Worm (Caenorhabditis elegans): ENCODE results near the gene fbxb-51.

Gene fbxb-51

DNA sequence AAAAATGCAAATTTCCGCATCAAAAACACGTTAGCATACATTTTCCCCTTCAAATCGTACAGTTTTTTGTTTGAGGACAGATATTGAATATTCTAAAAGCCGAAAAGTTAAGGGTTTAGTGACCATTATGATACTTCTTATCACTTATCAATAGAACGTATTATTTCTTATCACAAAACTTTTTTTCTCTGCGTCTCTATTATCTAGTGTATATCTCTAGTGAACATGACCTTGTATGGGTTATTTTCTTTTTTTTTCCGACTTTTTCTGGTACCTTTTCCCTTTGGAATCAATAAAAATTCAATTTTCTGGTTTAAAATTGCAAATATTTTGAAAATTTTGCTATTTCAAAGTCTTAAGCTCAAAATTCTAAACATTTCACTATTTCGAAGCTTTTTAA lies 46.8 kb upstream of the fbxb-51 start:
- TF ChIP-seq elt-3 (tag; optimal IDR thresholded peaks at IDR 0.05) = peak in 5 of 6 experiments; percentile 10 to 87 (median 33)
- TF ChIP-seq pag-3 (tag; optimal IDR thresholded peaks at IDR 0.05; ENCODE audit: borderline replicate concordance, insufficient read depth) = no peak
- TF ChIP-seq lin-35 (GFP tag; optimal IDR thresholded peaks at IDR 0.05) = peak in 1 of 2 experiments; percentile 2
- TF ChIP-seq tlp-1 (tag; optimal IDR thresholded peaks at IDR 0.05) = peak; percentile 13
- no peak for TF ChIP-seq unc-98 (GFP tag; IDR thresholded peaks at IDR 0.05)
- TF ChIP-seq nhr-11 (tag; optimal IDR thresholded peaks at IDR 0.05) = no peak
- TF ChIP-seq elt-2 (tag; optimal IDR thresholded peaks at IDR 0.05) = peak; percentile 76
- TF ChIP-seq egl-27 (tag; optimal IDR thresholded peaks at IDR 0.05) = no peak
- TF ChIP-seq hlh-17 (GFP tag; optimal IDR thresholded peaks at IDR 0.05; ENCODE audit: borderline replicate concordance) = no peak
- TF ChIP-seq fkh-10 (GFP tag; optimal IDR thresholded peaks at IDR 0.05) = no peak
- TF ChIP-seq lin-14 (GFP tag; optimal IDR thresholded peaks at IDR 0.05) = peak; percentile 3

DNA sequence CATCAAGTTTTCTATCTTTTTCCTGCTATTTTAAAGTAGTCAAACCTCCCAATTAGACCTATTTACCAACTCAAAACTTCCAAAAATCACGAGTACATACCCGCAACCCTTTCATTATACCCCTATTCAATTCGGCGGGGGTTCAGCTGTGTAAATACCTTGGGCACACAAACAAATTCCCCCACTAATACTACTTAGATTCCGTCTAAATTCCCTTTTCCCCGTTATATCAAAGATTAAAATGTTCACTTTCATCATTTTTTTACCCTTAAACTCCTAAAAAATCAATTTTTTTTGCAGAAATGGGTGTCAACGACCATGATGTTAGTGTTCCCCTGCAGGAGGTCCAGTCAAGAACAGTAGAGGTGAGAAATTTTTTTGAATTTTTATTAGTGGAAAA lies 46.2 kb upstream of the fbxb-51 start, which contains the start of gene fdgt-1:
fdgt-1 (plus strand) TSS at position 301 of the 400 bp plus-strand sequence.
- TF ChIP-seq lin-14 (GFP tag; optimal IDR thresholded peaks at IDR 0.05) = peak; percentile 1
- no peak for TF ChIP-seq nhr-84 (tag; optimal IDR thresholded peaks at IDR 0.05)

DNA sequence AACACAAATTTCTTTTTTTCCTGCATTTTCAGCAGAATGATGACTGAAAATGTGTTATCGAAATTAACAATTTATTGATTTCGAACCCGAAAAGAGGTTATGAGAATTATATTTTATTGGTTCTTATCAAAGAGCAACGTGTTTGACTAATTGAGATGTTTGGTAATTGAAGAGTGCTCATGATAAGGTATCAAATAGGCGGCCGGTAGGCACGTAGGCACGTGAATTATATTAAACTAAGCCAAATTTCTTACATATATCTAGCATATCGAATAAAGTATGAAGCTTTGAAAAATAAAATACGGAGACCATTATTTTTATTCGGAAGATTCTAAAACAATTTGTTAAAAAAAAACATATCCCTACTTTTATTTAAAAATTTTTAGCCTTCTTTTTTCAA lies 33.2 kb upstream of the fbxb-51 start, which contains the start of gene math-45:
math-45 (minus strand) TSS at position 101 of the 400 bp plus-strand sequence.
- TF ChIP-seq elt-2 (tag; optimal IDR thresholded peaks at IDR 0.05) (peak; percentile 8), efl-1 (optimal IDR thresholded peaks at IDR 0.05) (no peak), efl-1 (GFP tag; optimal IDR thresholded peaks at IDR 0.05 in 1 of 2) (peak in 1 of 2 experiments; percentile 37), blmp-1 (tag; optimal IDR thresholded peaks at IDR 0.05) (no peak)

DNA sequence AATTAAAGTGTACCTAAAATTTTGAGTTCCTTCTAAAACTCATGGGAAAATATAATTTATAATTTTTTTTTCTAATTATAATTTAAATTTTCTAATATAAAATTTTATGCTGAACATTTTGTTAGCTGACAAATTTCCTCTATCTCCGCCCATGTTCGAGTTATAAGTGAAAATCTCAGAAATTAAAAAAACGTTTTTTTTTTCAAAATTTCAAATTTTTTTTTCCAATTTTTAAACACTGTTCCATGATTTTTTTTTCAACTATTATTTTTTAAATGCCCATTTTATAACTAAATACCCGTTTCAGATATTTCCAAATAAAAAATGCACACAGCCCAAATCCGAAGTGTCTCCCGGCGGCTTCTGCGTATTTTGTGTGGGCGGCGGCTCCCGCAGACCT lies 31.6 kb upstream of the fbxb-51 start, which contains the start of gene Y51H7BR.8:
Y51H7BR.8 (plus strand) TSS at position 301 of the 400 bp plus-strand sequence.
- no peak for TF ChIP-seq elt-3 (tag; optimal IDR thresholded peaks at IDR 0.05)
- TF ChIP-seq C34B4.2 (tag; optimal IDR thresholded peaks at IDR 0.05) = no peak
- no peak for TF ChIP-seq mdl-1 (tag; optimal IDR thresholded peaks at IDR 0.05)
- no peak for TF ChIP-seq mef-2 (tag; optimal IDR thresholded peaks at IDR 0.05)
- TF ChIP-seq ets-5 (GFP tag; IDR thresholded peaks at IDR 0.05) = no peak
- no peak for TF ChIP-seq egl-13 (tag; optimal IDR thresholded peaks at IDR 0.05)
- TF ChIP-seq egl-27 (tag; optimal IDR thresholded peaks at IDR 0.05) = no peak
- no peak for TF ChIP-seq sup-37 (GFP tag; optimal IDR thresholded peaks at IDR 0.05)
- no peak for TF ChIP-seq grh-1 (GFP tag; IDR thresholded peaks at IDR 0.05)
- TF ChIP-seq unc-30 (tag; optimal IDR thresholded peaks at IDR 0.05) = no peak
- no peak for TF ChIP-seq F16B12.6 (tag; optimal IDR thresholded peaks at IDR 0.05)
- TF ChIP-seq Y116A8C.19 (tag; optimal IDR thresholded peaks at IDR 0.05; ENCODE audit: borderline replicate concordance) = no peak
- TF ChIP-seq nhr-71 (tag; optimal IDR thresholded peaks at IDR 0.05) = no peak
- TF ChIP-seq efl-3 (GFP tag; optimal IDR thresholded peaks at IDR 0.05) = no peak
- TF ChIP-seq ceh-90 (tag; optimal IDR thresholded peaks at IDR 0.05) = no peak
- TF ChIP-seq nhr-47 (tag; optimal IDR thresholded peaks at IDR 0.05) = no peak

DNA sequence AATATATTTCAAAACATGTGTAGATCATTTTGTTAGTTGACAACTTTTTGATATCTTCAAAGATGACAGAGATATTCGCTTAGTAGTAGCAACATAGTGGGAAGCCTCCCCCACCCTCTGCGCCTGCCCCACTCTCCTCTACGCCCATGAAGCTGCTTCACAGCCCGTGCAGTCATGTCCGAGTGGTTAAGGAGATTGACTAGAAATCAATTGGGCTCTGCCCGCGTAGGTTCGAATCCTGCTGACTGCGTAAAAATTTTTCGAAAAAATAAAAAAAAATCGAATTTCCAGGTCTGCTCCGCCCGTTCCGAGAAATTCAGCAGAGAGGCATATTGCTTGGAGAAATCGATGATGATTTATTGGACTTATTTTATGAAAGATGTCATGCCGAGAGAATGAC lies 30.6 kb upstream of the fbxb-51 start:
- TF ChIP-seq swsn-7 (tag; optimal IDR thresholded peaks at IDR 0.05) = peak; percentile 7
- TF ChIP-seq ceh-82 (tag; optimal IDR thresholded peaks at IDR 0.05) = peak in 1 of 3 experiments; percentile 13
- peak; percentile 33 for TF ChIP-seq lin-13 (GFP tag; optimal IDR thresholded peaks at IDR 0.05)
- TF ChIP-seq lsy-2 (tag; optimal IDR thresholded peaks at IDR 0.05) = peak in 1 of 2 experiments; percentile 36
- TF ChIP-seq nhr-71 (tag; optimal IDR thresholded peaks at IDR 0.05) = peak; percentile 35
- peak in 1 of 3 experiments; percentile 20 for TF ChIP-seq dpl-1 (GFP tag; optimal IDR thresholded peaks at IDR 0.05)
- no peak for TF ChIP-seq hpl-2 (GFP tag; optimal IDR thresholded peaks at IDR 0.05)
- TF ChIP-seq mab-9 (GFP tag; IDR thresholded peaks at IDR 0.05) = peak; percentile 51; the same call in 1 of the 2 replicates
- TF ChIP-seq dsc-1 (tag; optimal IDR thresholded peaks at IDR 0.05) = peak; percentile 74
- peak; percentile 15 for TF ChIP-seq fkh-10 (GFP tag; optimal IDR thresholded peaks at IDR 0.05)
- TF ChIP-seq lin-14 (GFP tag; optimal IDR thresholded peaks at IDR 0.05) = no peak
- no peak for TF ChIP-seq nhr-77 (tag; optimal IDR thresholded peaks at IDR 0.05)
- TF ChIP-seq nhr-11 (tag; optimal IDR thresholded peaks at IDR 0.05) = no peak
- peak; percentile 29; the same call in 1 of the 2 replicates for TF ChIP-seq nhr-19 (GFP tag; conservative IDR thresholded peaks at IDR 0.05)
- no peak for TF ChIP-seq nhr-12 (tag; optimal IDR thresholded peaks at IDR 0.05)
- peak; percentile 52 for TF ChIP-seq fkh-8 (tag; optimal IDR thresholded peaks at IDR 0.05)
- peak; percentile 48 for TF ChIP-seq snu-23 (GFP tag; optimal IDR thresholded peaks at IDR 0.05)
- peak; percentile 15 for TF ChIP-seq egl-13 (tag; optimal IDR thresholded peaks at IDR 0.05)
- no peak for TF ChIP-seq ceh-63 (GFP tag; optimal IDR thresholded peaks at IDR 0.05)
- peak in 1 of 2 experiments; percentile 33 for TF ChIP-seq lin-35 (GFP tag; optimal IDR thresholded peaks at IDR 0.05)
- no peak for TF ChIP-seq elt-2 (tag; optimal IDR thresholded peaks at IDR 0.05)
- peak; percentile 37 for TF ChIP-seq nhr-47 (tag; optimal IDR thresholded peaks at IDR 0.05)

Data from whole organism, L1 larva.